Fruit fly (Drosophila melanogaster) whole organism, embryonic: ENCODE measurements around the gene CG33702.

Experiments used
- CG14710 ChIP-seq: fragments of 200-800 bp; sonication (Bioruptor generic); optimal IDR thresholded peaks from 3 replicates; lab custom pipeline; 2019; ENCODE audit warnings: missing biosample characterization, mild to moderate bottlenecking, missing genetic modification characterization, moderate library complexity
- dati ChIP-seq: fragments of 200-800 bp; sonication (Bioruptor generic); IDR thresholded peaks from 2 replicates; pipeline ENCODE4 v1.3.6; 2022; ENCODE audit warnings: missing biosample characterization, missing genetic modification characterization
- sob ChIP-seq: fragments of 200-800 bp; sonication (Bioruptor generic); IDR thresholded peaks from 2 replicates; pipeline ENCODE4 v1.3.6; 2022; ENCODE audit warnings: missing biosample characterization, missing genetic modification characterization
- twi ChIP-seq: fragments of 200-800 bp; optimal IDR thresholded peaks from 2 replicates; lab custom pipeline; 2019; ENCODE audit warnings: missing biosample characterization, mild to moderate bottlenecking, missing genetic modification characterization, moderate library complexity

DNA sequence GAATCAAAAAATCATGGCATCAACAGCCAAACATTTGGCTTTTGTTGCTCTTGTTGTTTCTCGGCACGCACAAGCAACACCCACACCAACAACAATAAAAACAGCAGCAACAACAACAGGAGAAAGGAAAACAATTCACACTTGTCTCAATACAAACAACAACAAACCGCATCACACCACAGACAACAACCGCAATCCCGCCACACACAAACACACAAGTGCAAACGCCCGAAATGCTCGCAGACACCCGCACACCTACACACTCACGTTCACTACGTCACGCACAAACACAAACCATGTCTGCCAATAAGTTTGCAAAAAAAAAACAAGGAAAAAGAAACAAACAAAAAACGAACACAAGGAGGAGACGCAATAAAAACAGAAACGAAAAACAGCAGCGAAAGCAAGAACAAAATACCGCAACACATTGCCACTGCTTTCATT lies 45.4 kb downstream of the CG33702 start:
- no peak for TF ChIP-seq dati (GFP tag; lab: Robert Waterston, UW)
- TF ChIP-seq sob: no peak; the same call in 1 of the 2 replicates
- no peak for TF ChIP-seq twi
- TF ChIP-seq CG14710 (tag; lab: Kevin White, UChicago): no peak
